Worm (Caenorhabditis elegans): Measurements from ENCODE around the gene fipr-12.

The fipr-12 gene

DNA sequence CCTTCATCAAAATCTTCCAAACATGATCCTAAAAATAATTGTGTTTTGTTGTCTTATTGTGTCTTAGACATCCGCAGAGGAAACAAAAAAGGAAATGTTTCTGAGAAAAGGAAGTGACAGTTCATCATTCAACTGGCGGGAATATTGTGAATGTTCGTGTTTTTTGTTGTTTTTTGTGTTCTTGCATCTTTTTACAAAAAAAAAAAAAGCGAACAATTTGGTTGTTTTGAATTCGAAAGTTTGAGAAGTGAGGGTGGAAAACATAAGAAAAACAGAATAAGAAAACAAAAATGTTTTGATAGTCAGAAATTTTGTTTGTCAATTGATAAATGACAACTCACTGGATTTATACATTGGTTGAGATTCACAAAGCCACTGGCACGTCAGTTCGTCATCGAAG is 33.5 kb upstream of the fipr-12 start:
- TF ChIP-seq mab-5 (tag; optimal IDR thresholded peaks at IDR 0.05), result no peak
- TF ChIP-seq mbf-1 (tag; optimal IDR thresholded peaks at IDR 0.05), result no peak
- no peak for TF ChIP-seq nhr-237 (tag; optimal IDR thresholded peaks at IDR 0.05)
- TF ChIP-seq snpc-4 (tag; optimal IDR thresholded peaks at IDR 0.05), result no peak
- TF ChIP-seq nhr-11 (tag; optimal IDR thresholded peaks at IDR 0.05), result no peak
- no peak for TF ChIP-seq blmp-1 (tag; optimal IDR thresholded peaks at IDR 0.05; ENCODE audit: insufficient read depth)

DNA sequence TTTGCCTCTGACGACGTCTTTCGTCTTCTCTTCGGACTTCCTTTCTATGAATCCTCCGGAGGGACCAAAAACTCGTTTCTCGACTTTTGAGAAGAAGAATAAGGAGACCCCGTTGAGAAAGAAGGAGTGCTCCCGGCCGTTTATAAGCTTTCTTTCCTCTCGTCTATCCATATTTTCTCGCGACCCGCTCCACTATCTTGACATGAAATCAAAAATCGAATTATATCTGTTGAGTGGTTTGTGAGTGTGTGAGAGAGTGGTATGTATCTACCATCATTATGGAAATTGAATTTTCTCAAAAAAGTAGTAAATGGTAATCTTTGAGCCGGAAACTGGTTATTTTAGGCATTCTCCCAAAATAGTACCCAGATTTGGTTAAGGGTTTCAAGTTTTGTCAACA is 32.0 kb upstream of the fipr-12 start:
- TF ChIP-seq aly-2 (tag; optimal IDR thresholded peaks at IDR 0.05) (no peak), unc-55 (GFP tag; optimal IDR thresholded peaks at IDR 0.05) (no peak), mdl-1 (tag; optimal IDR thresholded peaks at IDR 0.05) (no peak), nhr-77 (tag; optimal IDR thresholded peaks at IDR 0.05) (no peak), nhr-237 (tag; optimal IDR thresholded peaks at IDR 0.05) (no peak)

DNA sequence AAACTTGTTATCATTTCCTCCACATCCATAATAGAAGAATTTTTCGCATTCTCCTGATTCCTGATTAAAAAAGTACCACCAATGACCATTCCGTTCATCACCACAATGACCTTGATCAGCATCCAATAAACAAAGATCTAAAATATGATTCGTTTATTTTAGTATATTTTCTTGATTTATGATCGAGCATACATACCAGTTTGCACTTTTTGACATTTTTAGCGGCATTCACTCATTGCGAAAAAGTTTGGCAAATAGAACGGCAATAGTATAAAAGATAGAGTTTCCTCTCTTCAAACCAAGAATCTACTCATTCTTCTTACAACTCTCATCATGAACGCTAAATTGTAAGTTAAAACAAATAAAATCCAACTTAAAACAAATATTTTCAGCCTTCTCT is 29.3 kb upstream of the fipr-12 start, which contains the start of gene fipr-10:
fipr-10 (plus strand) TSS at position 301 of the 400 bp plus-strand sequence.
- no peak for TF ChIP-seq lin-39 (tag; optimal IDR thresholded peaks at IDR 0.05)
- no peak for TF ChIP-seq unc-62 (GFP tag; optimal IDR thresholded peaks at IDR 0.05)
- TF ChIP-seq nhr-129 (tag; optimal IDR thresholded peaks at IDR 0.05), result no peak
- no peak for TF ChIP-seq ceh-16 (tag; optimal IDR thresholded peaks at IDR 0.05)
- no peak for TF ChIP-seq ceh-82 (tag; optimal IDR thresholded peaks at IDR 0.05)
- TF ChIP-seq nhr-25 (tag; optimal IDR thresholded peaks at IDR 0.05), result no peak
- TF ChIP-seq mdl-1 (tag; optimal IDR thresholded peaks at IDR 0.05), result no peak
- TF ChIP-seq sem-4 (tag; optimal IDR thresholded peaks at IDR 0.05), result no peak
- no peak for TF ChIP-seq ama-1 (optimal IDR thresholded peaks at IDR 0.05)
- no peak for TF ChIP-seq nhr-12 (tag; optimal IDR thresholded peaks at IDR 0.05)
- no peak for TF ChIP-seq nhr-21 (tag; optimal IDR thresholded peaks at IDR 0.05)
- TF ChIP-seq ztf-4 (tag; optimal IDR thresholded peaks at IDR 0.05), result no peak
- no peak for TF ChIP-seq nhr-10 (tag; optimal IDR thresholded peaks at IDR 0.05)
- no peak for TF ChIP-seq aly-2 (tag; optimal IDR thresholded peaks at IDR 0.05)
- no peak for TF ChIP-seq nhr-237 (tag; optimal IDR thresholded peaks at IDR 0.05)
- TF ChIP-seq gmeb-1 (tag; optimal IDR thresholded peaks at IDR 0.05), result no peak
- TF ChIP-seq fos-1 (tag; optimal IDR thresholded peaks at IDR 0.05), result no peak

DNA sequence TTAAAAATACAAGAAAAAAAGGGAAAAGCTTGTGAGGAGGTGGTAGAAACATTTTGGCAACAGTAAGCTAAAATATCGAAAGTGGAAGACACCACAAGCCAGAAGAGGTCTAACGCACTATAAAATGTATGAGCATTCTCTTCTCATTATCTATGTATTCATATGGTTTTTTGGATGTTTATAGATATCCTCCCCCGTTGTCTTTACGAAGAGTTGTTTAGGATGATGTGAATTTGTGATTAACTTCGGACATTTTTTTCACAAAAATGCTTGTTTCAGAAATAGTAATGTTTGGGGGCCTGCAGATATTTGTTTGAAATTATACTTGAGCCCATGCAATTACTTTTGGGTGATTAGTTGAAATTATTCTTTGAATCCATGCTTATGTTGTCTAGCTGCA is 28.1 kb upstream of the fipr-12 start, which contains the start of gene mec-9:
mec-9 (minus strand) TSS at position 101 of the 400 bp plus-strand sequence.
- TF ChIP-seq unc-55 (GFP tag; optimal IDR thresholded peaks at IDR 0.05) (peak; percentile 73), unc-39 (tag; optimal IDR thresholded peaks at IDR 0.05) (no peak)

DNA sequence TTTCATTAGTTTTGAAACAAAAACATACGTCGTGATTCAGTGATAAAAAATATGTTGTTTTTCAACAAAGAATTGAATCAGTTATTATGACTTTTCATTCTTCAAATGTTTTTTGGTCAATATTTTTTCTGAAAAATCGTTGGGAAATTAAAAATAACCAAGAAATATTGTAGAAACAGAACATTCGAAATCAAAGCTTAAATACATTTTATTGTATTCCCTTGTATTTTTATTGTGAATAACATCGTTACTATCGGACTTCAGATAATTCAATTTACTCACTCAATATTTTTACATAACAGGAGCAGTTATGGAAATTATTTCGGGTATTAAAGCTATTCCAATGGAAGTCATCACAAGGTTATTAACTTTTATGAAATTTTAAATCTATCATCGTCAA is 26.5 kb upstream of the fipr-12 start, which contains the start of gene C50H2.4:
C50H2.4 (plus strand) TSS at position 301 of the 400 bp plus-strand sequence.
- TF ChIP-seq unc-55 (GFP tag; optimal IDR thresholded peaks at IDR 0.05) (no peak), mdl-1 (tag; optimal IDR thresholded peaks at IDR 0.05) (no peak), elt-3 (tag; optimal IDR thresholded peaks at IDR 0.05) (no peak), nhr-11 (tag; optimal IDR thresholded peaks at IDR 0.05) (no peak), elt-1 (tag; optimal IDR thresholded peaks at IDR 0.05) (no peak), nhr-6 (tag; optimal IDR thresholded peaks at IDR 0.05) (no peak), zag-1 (tag; optimal IDR thresholded peaks at IDR 0.05) (no peak)

DNA sequence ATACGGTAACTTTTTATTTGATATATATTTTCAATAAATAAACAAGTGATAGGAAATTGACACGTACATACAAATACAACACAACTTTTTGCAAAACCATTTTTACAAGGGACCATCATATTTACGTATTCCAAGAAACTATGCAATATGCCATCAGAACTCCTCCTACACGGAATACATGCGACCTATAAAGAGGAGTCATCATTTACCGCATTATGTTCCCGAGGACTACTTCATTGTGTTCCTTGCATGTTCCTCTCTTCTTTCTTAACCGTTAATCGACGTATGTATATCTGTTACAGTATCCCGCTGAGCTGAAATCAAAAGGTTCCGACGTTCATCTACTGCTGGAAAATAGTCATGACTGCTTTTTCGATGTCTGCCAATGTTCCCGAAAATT is 24.7 kb upstream of the fipr-12 start, which contains the start of gene C50H2.5:
C50H2.5 (plus strand) TSS at position 301 of the 400 bp plus-strand sequence.
- TF ChIP-seq lin-11 (tag; optimal IDR thresholded peaks at IDR 0.05) (no peak), lin-39 (tag; optimal IDR thresholded peaks at IDR 0.05) (no peak), sem-4 (tag; optimal IDR thresholded peaks at IDR 0.05) (no peak), lsy-2 (tag; optimal IDR thresholded peaks at IDR 0.05) (no peak), mab-5 (tag; optimal IDR thresholded peaks at IDR 0.05) (no peak), unc-39 (tag; optimal IDR thresholded peaks at IDR 0.05) (no peak), nhr-21 (tag; optimal IDR thresholded peaks at IDR 0.05) (no peak), crh-2 (tag; optimal IDR thresholded peaks at IDR 0.05) (no peak), nhr-237 (tag; optimal IDR thresholded peaks at IDR 0.05) (no peak), nhr-77 (tag; optimal IDR thresholded peaks at IDR 0.05) (no peak), peb-1 (tag; optimal IDR thresholded peaks at IDR 0.05) (no peak), nhr-6 (tag; optimal IDR thresholded peaks at IDR 0.05) (no peak), ztf-4 (tag; optimal IDR thresholded peaks at IDR 0.05) (no peak), ZK546.5 (tag; optimal IDR thresholded peaks at IDR 0.05) (no peak), nhr-25 (tag; optimal IDR thresholded peaks at IDR 0.05) (no peak), mdl-1 (tag; optimal IDR thresholded peaks at IDR 0.05) (no peak)

All from whole organism, L2 larva.